Fruit fly (Drosophila melanogaster) whole organism, adult: ENCODE measurements around the gene CG43689.

Experiments
- CG11617 ChIP-seq: fragments of 200-800 bp; sonication (Bioruptor generic); optimal IDR thresholded peaks from 2 replicates; lab custom pipeline; 2017; ENCODE audit warnings: mild to moderate bottlenecking, missing biosample characterization, missing genetic modification reagents, missing genetic modification characterization
- CG12768 ChIP-seq: fragments of 200-800 bp; sonication (Bioruptor generic); optimal IDR thresholded peaks from 2 replicates; lab custom pipeline; 2017; ENCODE audit warnings: missing biosample characterization, missing genetic modification characterization, mild to moderate bottlenecking, moderate library complexity, missing genetic modification reagents
- CG14711 ChIP-seq: fragments of 200-800 bp; sonication (Bioruptor generic); optimal IDR thresholded peaks from 2 replicates; lab custom pipeline; 2018; ENCODE audit warnings: missing biosample characterization, mild to moderate bottlenecking, missing genetic modification characterization, moderate library complexity
- CG1620 ChIP-seq: fragments of 200-800 bp; sonication (Bioruptor generic); optimal IDR thresholded peaks from 2 replicates; lab custom pipeline; 2016; ENCODE audit warnings: missing biosample characterization, missing genetic modification characterization
- CG33017 ChIP-seq: fragments of 200-800 bp; sonication (Bioruptor generic); optimal IDR thresholded peaks from 2 replicates; lab custom pipeline; 2018; ENCODE audit warnings: missing biosample characterization, mild to moderate bottlenecking, missing genetic modification characterization, moderate library complexity
- CG5204 ChIP-seq: fragments of 200-800 bp; sonication (Bioruptor generic); optimal IDR thresholded peaks from 2 replicates; lab custom pipeline; 2016; ENCODE audit warnings: missing biosample characterization, missing genetic modification characterization
- CG7045 ChIP-seq: fragments of 200-800 bp; sonication (Bioruptor generic); optimal IDR thresholded peaks from 2 replicates; lab custom pipeline; 2017; ENCODE audit warnings: missing biosample characterization, mild to moderate bottlenecking, missing genetic modification characterization
- CG7101 ChIP-seq: fragments of 200-800 bp; sonication (Bioruptor generic); optimal IDR thresholded peaks from 2 replicates; lab custom pipeline; 2018; ENCODE audit warnings: missing biosample characterization, mild to moderate bottlenecking, missing genetic modification characterization, moderate library complexity
- Clk ChIP-seq: fragments of 200-800 bp; sonication (Bioruptor generic); optimal IDR thresholded peaks from 2 replicates; lab custom pipeline; 2017; ENCODE audit warnings: missing biosample characterization, missing genetic modification characterization
- Crg-1 ChIP-seq: fragments of 200-800 bp; sonication (Bioruptor generic); optimal IDR thresholded peaks from 2 replicates; lab custom pipeline; 2016; ENCODE audit warnings: missing biosample characterization, missing genetic modification characterization
- Hr96 ChIP-seq: fragments of 200-800 bp; sonication (Bioruptor generic); optimal IDR thresholded peaks from 2 replicates; lab custom pipeline; 2016; ENCODE audit warnings: missing biosample characterization, missing genetic modification characterization
- Mnt ChIP-seq: fragments of 200-800 bp; sonication (Bioruptor generic); optimal IDR thresholded peaks from 2 replicates; lab custom pipeline; 2016; ENCODE audit warnings: missing biosample characterization, mild to moderate bottlenecking, missing genetic modification characterization
- bab1 ChIP-seq: fragments of 200-800 bp; sonication (Bioruptor generic); optimal IDR thresholded peaks from 3 replicates; lab custom pipeline; 2019; ENCODE audit warnings: missing biosample characterization, mild to moderate bottlenecking, missing genetic modification characterization, moderate library complexity
- cic ChIP-seq: fragments of 200-800 bp; sonication (Bioruptor generic); optimal IDR thresholded peaks from 2 replicates; lab custom pipeline; 2017; ENCODE audit warnings: missing biosample characterization, mild to moderate bottlenecking, missing genetic modification characterization, moderate library complexity
- cnc ChIP-seq, 2 experiments: fragments of >200 bp; optimal IDR thresholded peaks; 2 replicates each; lab custom pipeline; 2017
- kay ChIP-seq: fragments of 200-800 bp; sonication (Bioruptor generic); peaks from one replicate; lab custom pipeline; 2016; ENCODE audit warnings: missing biosample characterization, missing genetic modification characterization, borderline replicate concordance
- ovo ChIP-seq: fragments of 200-800 bp; sonication (Bioruptor generic); optimal IDR thresholded peaks from 2 replicates; lab custom pipeline; 2016; ENCODE audit warnings: missing biosample characterization, missing genetic modification characterization
- pad ChIP-seq: fragments of 200-800 bp; sonication (Bioruptor generic); optimal IDR thresholded peaks from 3 replicates; lab custom pipeline; 2017; ENCODE audit warnings: missing biosample characterization, missing genetic modification characterization, mild to moderate bottlenecking, moderate library complexity, missing genetic modification reagents
- tj ChIP-seq: fragments of 200-800 bp; sonication (Bioruptor generic); optimal IDR thresholded peaks from 3 replicates; lab custom pipeline; 2017; ENCODE audit warnings: missing biosample characterization, mild to moderate bottlenecking, missing genetic modification characterization, moderate library complexity
- toe ChIP-seq: fragments of 200-800 bp; sonication (Bioruptor generic); optimal IDR thresholded peaks from 2 replicates; lab custom pipeline; 2016; ENCODE audit warnings: missing biosample characterization, missing genetic modification characterization

CG43689 gene

DNA sequence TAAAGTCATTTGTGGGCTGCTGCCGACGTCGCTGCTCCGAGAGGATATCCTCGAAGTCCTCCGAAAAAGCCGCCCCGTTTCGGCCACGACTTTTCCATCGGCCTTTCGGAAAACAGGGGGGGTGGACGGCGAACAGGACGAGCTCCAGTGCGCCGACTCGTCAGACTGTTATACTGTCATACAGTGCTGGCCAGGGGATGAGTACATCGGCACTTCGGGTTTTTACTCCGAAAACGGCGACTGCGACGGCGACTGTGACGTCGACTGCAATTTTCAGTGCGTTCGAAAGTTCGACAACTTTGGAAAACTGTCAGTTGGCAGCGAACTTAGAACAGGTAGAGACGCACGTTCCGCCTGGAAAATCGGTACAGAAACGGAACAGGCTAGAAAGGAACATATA lies at the start of gene CG43689:
Gene CG43689, plus strand, starts transcription at position 314 of the 400 bp plus-strand sequence.
- no peak for TF ChIP-seq CG12768 (GFP tag; lab: Kevin White, UChicago)

DNA sequence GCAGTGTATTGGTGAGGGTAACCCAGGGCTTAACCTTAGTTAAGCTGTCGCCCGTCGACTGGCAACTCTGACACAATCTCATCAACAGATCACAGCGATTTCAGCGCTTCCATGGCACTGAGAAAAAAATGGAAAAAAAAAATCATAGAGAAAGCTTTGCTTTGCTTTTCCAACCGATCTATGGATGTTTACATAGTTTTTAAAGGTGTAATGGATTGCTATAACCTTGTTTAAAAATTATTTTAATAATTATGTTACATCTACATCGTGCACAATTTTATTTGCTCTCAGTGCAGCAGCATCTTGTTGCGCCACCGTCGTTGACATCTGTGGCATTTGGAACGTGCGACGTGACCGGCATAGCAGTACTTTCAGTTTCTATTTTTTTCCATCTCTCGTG lies 42.6 kb upstream of the CG43689 start:
- TF ChIP-seq Mnt (GFP tag; lab: Kevin White, UChicago) (no peak), cnc (optimal IDR thresholded peaks at IDR 0.05; lab: Kevin White, UChicago) (no peak), CG5204 (no peak), kay (no peak), pad (GFP tag; lab: Kevin White, UChicago) (no peak), CG33017 (tag; lab: Kevin White, UChicago) (no peak), Hr96 (GFP tag; lab: Kevin White, UChicago) (no peak), ovo (GFP tag; lab: Kevin White, UChicago) (no peak), toe (GFP tag; lab: Kevin White, UChicago) (no peak), CG7045 (GFP tag; lab: Kevin White, UChicago) (no peak), CG12768 (GFP tag; lab: Kevin White, UChicago) (no peak), CG7101 (tag; lab: Kevin White, UChicago) (no peak), cic (no peak), tj (GFP tag; lab: Kevin White, UChicago) (no peak), bab1 (GFP tag; lab: Kevin White, UChicago) (no peak), CG11617 (GFP tag; lab: Kevin White, UChicago) (no peak), Crg-1 (GFP tag; lab: Kevin White, UChicago) (no peak)

- TF ChIP-seq Clk (GFP tag; lab: Kevin White, UChicago), result no peak
Measured at dm6 chrX:4033590-4033989, 42.0 kb upstream of the CG43689 start.

dm6 chrX:4038768-4039167 lies 36.8 kb upstream of the CG43689 start:
- TF ChIP-seq bab1 (GFP tag; lab: Kevin White, UChicago) (no peak), CG7045 (GFP tag; lab: Kevin White, UChicago) (no peak), Crg-1 (GFP tag; lab: Kevin White, UChicago) (no peak), cic (no peak), CG1620 (GFP tag; lab: Kevin White, UChicago) (no peak)

- TF ChIP-seq CG11617 (GFP tag; lab: Kevin White, UChicago), result no peak
- TF ChIP-seq bab1 (GFP tag; lab: Kevin White, UChicago), result no peak
- TF ChIP-seq Hr96 (GFP tag; lab: Kevin White, UChicago), result no peak
- no peak for TF ChIP-seq pad (GFP tag; lab: Kevin White, UChicago)
- TF ChIP-seq CG33017 (tag; lab: Kevin White, UChicago), result no peak
- TF ChIP-seq CG14711 (tag; lab: Kevin White, UChicago), result no peak
- TF ChIP-seq cic, result no peak
- no peak for TF ChIP-seq CG5204
- TF ChIP-seq toe (GFP tag; lab: Kevin White, UChicago), result no peak
- no peak for TF ChIP-seq CG7045 (GFP tag; lab: Kevin White, UChicago)
Measured at dm6 chrX:4061502-4061901, 14.0 kb upstream of the CG43689 start.

dm6 chrX:4089012-4089649 lies 13.6 kb downstream of the CG43689 start:
- TF ChIP-seq CG7045 (GFP tag; lab: Kevin White, UChicago), result no peak
- TF ChIP-seq Clk (GFP tag; lab: Kevin White, UChicago), result no peak
- no peak for TF ChIP-seq bab1 (GFP tag; lab: Kevin White, UChicago)
- TF ChIP-seq Mnt (GFP tag; lab: Kevin White, UChicago), result no peak
- TF ChIP-seq pad (GFP tag; lab: Kevin White, UChicago), result no peak
- no peak for TF ChIP-seq CG1620 (GFP tag; lab: Kevin White, UChicago)
- no peak for TF ChIP-seq Crg-1 (GFP tag; lab: Kevin White, UChicago)
- no peak for TF ChIP-seq Hr96 (GFP tag; lab: Kevin White, UChicago)
- no peak for TF ChIP-seq CG11617 (GFP tag; lab: Kevin White, UChicago)
- TF ChIP-seq ovo (GFP tag; lab: Kevin White, UChicago), result no peak
- no peak for TF ChIP-seq tj (GFP tag; lab: Kevin White, UChicago)

DNA sequence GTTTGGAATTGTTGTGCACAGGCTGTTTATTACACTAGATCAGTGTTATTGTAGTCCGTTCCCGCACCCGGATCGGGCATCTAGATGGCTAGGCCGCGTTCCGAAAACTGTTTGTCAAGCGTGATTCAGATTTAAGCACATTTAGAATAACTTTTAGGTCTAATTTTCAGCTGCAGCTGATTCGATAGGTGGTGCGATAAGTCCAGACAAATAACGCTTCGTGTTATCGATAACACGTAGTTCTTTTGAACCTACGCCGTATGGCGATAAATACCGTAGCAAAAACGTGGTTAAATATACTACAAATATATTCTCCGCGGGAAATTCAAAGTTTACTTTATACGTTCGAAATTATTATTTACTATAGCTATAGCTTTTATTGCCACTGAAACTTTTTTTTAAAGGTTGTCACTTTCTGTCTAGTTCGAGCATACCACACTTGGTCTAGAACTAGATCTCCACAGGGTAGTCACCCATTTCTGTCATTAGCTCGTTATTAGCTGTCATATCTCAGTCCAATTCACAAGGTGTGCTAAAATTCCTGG lies 25.4 kb downstream of the CG43689 start, which contains the start of the genes Cmtr1 and CG15375:
Gene Cmtr1, minus strand, starts transcription at position 208 of the 545 bp plus-strand sequence.
Gene CG15375, plus strand, starts transcription at position 495 of the 545 bp plus-strand sequence.
- TF ChIP-seq CG7101 (tag; lab: Kevin White, UChicago) (no peak), kay (no peak), Mnt (GFP tag; lab: Kevin White, UChicago) (peak; percentile 34), CG1620 (GFP tag; lab: Kevin White, UChicago) (no peak), bab1 (GFP tag; lab: Kevin White, UChicago) (peak; percentile 28)
